Worm (Caenorhabditis elegans): ENCODE results near the gene W01C8.5.

W01C8.5 gene

ce11 chrX:5697208-5697607 lies at the start of gene W01C8.5:
TSS of gene W01C8.5 (minus strand) at chrX:5697308.
- no peak for TF ChIP-seq ZK185.1 (tag; optimal IDR thresholded peaks at IDR 0.05; ENCODE audit: poor library complexity, severe bottlenecking)
- TF ChIP-seq ceh-79 (tag; optimal IDR thresholded peaks at IDR 0.05), result no peak
- no peak for TF ChIP-seq lin-40 (tag; optimal IDR thresholded peaks at IDR 0.05)
- no peak for TF ChIP-seq nhr-80 (tag; optimal IDR thresholded peaks at IDR 0.05)
- TF ChIP-seq T07F8.4 (tag; optimal IDR thresholded peaks at IDR 0.05), result no peak
- TF ChIP-seq dpff-1 (tag; optimal IDR thresholded peaks at IDR 0.05), result no peak
- no peak for TF ChIP-seq B0019.2 (GFP tag; conservative IDR thresholded peaks at IDR 0.05)

DNA sequence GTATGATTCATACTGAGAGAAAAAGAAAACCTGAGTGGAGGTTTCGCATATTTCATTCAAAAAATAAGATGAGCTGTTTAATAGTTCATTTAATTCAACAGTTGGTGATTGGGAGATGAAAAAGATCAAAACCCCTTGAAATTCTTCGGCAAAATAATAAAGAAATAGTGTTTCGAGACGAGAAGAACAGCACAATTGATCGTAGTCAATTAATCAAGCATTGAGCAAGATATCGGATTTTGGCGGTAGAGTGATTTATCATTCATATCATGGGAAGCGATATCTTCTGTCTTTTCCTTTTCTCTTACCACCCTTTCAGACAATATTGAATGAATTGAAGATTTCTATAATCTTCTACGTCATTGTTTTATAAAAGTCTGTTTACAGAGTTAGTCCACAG lies 49.6 kb upstream of the W01C8.5 start:
- TF ChIP-seq ceh-79 (tag; optimal IDR thresholded peaks at IDR 0.05) (no peak), cebp-1 (GFP tag; IDR thresholded peaks at IDR 0.05) (no peak), cebp-1 (tag; optimal IDR thresholded peaks at IDR 0.05) (no peak), tlf-1 (GFP tag; optimal IDR thresholded peaks at IDR 0.05) (no peak), pbrm-1 (GFP tag; IDR thresholded peaks at IDR 0.05) (no peak), ztf-3 (GFP tag; optimal IDR thresholded peaks at IDR 0.05) (no peak), lsy-27 (tag; optimal IDR thresholded peaks at IDR 0.05; ENCODE audit: borderline replicate concordance, insufficient read depth) (no peak), atf-7 (tag; optimal IDR thresholded peaks at IDR 0.05) (no peak), mxl-1 (tag; optimal IDR thresholded peaks at IDR 0.05) (no peak), nhr-27 (tag; optimal IDR thresholded peaks at IDR 0.05) (no peak), K11D2.4 (GFP tag; IDR thresholded peaks at IDR 0.05) (no peak), hlh-26 (GFP tag; conservative IDR thresholded peaks at IDR 0.05) (no peak), nfya-1 (tag; optimal IDR thresholded peaks at IDR 0.05; ENCODE audit: borderline replicate concordance, insufficient read depth) (no peak), sea-2 (GFP tag; IDR thresholded peaks at IDR 0.05) (no peak), let-607 (tag; optimal IDR thresholded peaks at IDR 0.05) (no peak)

- TF ChIP-seq lin-26 (GFP tag; IDR thresholded peaks at IDR 0.05), result no peak
- TF ChIP-seq aptf-3 (GFP tag; IDR thresholded peaks at IDR 0.05), result no peak
- TF ChIP-seq madf-8 (GFP tag; conservative IDR thresholded peaks at IDR 0.05), result no peak
- no peak for TF ChIP-seq sdz-38 (tag; optimal IDR thresholded peaks at IDR 0.05)
- TF ChIP-seq lag-1 (GFP tag; IDR thresholded peaks at IDR 0.05), result no peak
- no peak for TF ChIP-seq Y53G8AR.9 (GFP tag; conservative IDR thresholded peaks at IDR 0.05)
- TF ChIP-seq let-607 (tag; optimal IDR thresholded peaks at IDR 0.05), result no peak
- TF ChIP-seq egrh-3 (GFP tag; IDR thresholded peaks at IDR 0.05), result no peak
- no peak for TF ChIP-seq cebp-2 (GFP tag; IDR thresholded peaks at IDR 0.05)
- no peak for TF ChIP-seq attf-6 (GFP tag; IDR thresholded peaks at IDR 0.05)
- no peak for TF ChIP-seq egl-18 (GFP tag; IDR thresholded peaks at IDR 0.05)
- TF ChIP-seq tlf-1 (GFP tag; optimal IDR thresholded peaks at IDR 0.05), result no peak
- no peak for TF ChIP-seq F23B12.7 (tag; optimal IDR thresholded peaks at IDR 0.05; ENCODE audit: insufficient read depth)
- no peak for TF ChIP-seq bed-1 (GFP tag; IDR thresholded peaks at IDR 0.05)
- no peak for TF ChIP-seq F49E8.2 (tag; optimal IDR thresholded peaks at IDR 0.05; ENCODE audit: insufficient read depth)
- no peak for TF ChIP-seq cebp-1 (GFP tag; IDR thresholded peaks at IDR 0.05)
- TF ChIP-seq cebp-1 (tag; optimal IDR thresholded peaks at IDR 0.05), result no peak
- TF ChIP-seq hsf-1 (GFP tag; IDR thresholded peaks at IDR 0.05), result no peak
These were observed 46.1 kb upstream of the W01C8.5 start, which contains the start of gene gnrr-4 for ce11 chrX:5743209-5743608. TSS of gene gnrr-4 (minus strand) at chrX:5743309.
